Worm (Caenorhabditis elegans): Measurements from ENCODE around the gene Y71H2AL.4.

DNA sequence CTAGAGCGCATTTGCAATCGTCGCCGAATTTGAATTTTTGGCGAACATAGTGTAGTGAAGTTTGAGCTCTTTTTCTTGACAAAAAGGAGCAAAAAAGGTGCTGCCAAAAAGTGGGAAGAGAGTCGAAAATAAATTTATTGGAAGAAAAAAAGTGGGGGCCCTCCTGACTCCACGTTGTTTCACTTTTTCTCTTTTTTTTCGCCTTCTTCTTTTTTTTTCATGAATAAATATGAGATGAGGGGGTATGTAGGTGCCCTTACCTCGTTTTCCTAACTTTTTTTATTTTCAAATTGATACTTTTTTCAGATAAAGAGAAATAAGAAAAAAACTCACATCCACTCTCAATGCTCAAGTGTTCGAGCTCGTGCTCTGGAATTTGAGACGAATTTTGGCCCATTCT lies at the start of gene Y71H2AL.4, which contains the start of the genes Y71H2AL.2 and pbo-1:
- TF ChIP-seq dmd-4 (tag; optimal IDR thresholded peaks at IDR 0.05) (no peak), Y55F3AM.14 (GFP tag; optimal IDR thresholded peaks at IDR 0.05) (no peak), lsy-2 (tag; optimal IDR thresholded peaks at IDR 0.05) (no peak), nhr-11 (tag; optimal IDR thresholded peaks at IDR 0.05) (no peak), lin-13 (GFP tag; optimal IDR thresholded peaks at IDR 0.05) (no peak), mab-5 (tag; optimal IDR thresholded peaks at IDR 0.05) (no peak)
